Fruit fly (Drosophila melanogaster) whole organism, wandering third instar larva: ENCODE results near the gene Rbsn-5.

Experiments used
- Abd-B ChIP-seq: fragments of >200 bp; optimal IDR thresholded peaks from 2 replicates; lab custom pipeline; 2017; ENCODE audit warnings: missing biosample characterization, missing genetic modification characterization
- CG32264 ChIP-seq: fragments of 200-800 bp; sonication (Bioruptor generic); optimal IDR thresholded peaks from 2 replicates; lab custom pipeline; 2016; ENCODE audit warnings: missing biosample characterization, missing genetic modification characterization
- CG9705 ChIP-seq: fragments of 200-800 bp; sonication (Bioruptor generic); optimal IDR thresholded peaks from 2 replicates; lab custom pipeline; 2018; ENCODE audit warnings: missing biosample characterization, mild to moderate bottlenecking, missing genetic modification characterization
- CrebA ChIP-seq: fragments of 200-800 bp; sonication (Bioruptor generic); optimal IDR thresholded peaks from 2 replicates; lab custom pipeline; 2016; ENCODE audit warnings: missing biosample characterization, mild to moderate bottlenecking, missing genetic modification characterization, borderline replicate concordance
- Dfd ChIP-seq: fragments of >200 bp; optimal IDR thresholded peaks from 2 replicates; lab custom pipeline; 2017; ENCODE audit warnings: missing biosample characterization, missing genetic modification characterization
- Dif ChIP-seq: fragments of 200-275, 200-300 bp; sonication (Bioruptor generic); optimal IDR thresholded peaks from 2 replicates; lab custom pipeline; 2018; ENCODE audit warnings: missing biosample characterization, missing genetic modification characterization; ENCODE audit not compliant: partially characterized antibody
- GATAd ChIP-seq: sonication (Bioruptor generic); optimal IDR thresholded peaks from 2 replicates; lab custom pipeline; 2016; ENCODE audit warnings: missing biosample characterization, missing genetic modification characterization
- HLH106 ChIP-seq: fragments of 200-800 bp; optimal IDR thresholded peaks from 3 replicates; lab custom pipeline; 2019; ENCODE audit warnings: missing biosample characterization, mild to moderate bottlenecking, missing genetic modification characterization, moderate library complexity
- Hnf4 ChIP-seq: fragments of 200-800 bp; sonication (Bioruptor generic); optimal IDR thresholded peaks from 2 replicates; lab custom pipeline; 2016; ENCODE audit warnings: missing biosample characterization, mild to moderate bottlenecking, missing genetic modification characterization
- Hr78 ChIP-seq: fragments of >200 bp; optimal IDR thresholded peaks from 2 replicates; lab custom pipeline; 2017; ENCODE audit warnings: missing biosample characterization, missing genetic modification characterization
- Hr83 ChIP-seq: fragments of 200-300 bp; sonication (Bioruptor generic); optimal IDR thresholded peaks from 2 replicates; lab custom pipeline; 2016; ENCODE audit warnings: missing biosample characterization, mild to moderate bottlenecking, missing genetic modification characterization, moderate library complexity; ENCODE audit not compliant: poor library complexity, severe bottlenecking
- Jra ChIP-seq: sonication (Bioruptor generic); optimal IDR thresholded peaks from 2 replicates; lab custom pipeline; 2016; ENCODE audit warnings: missing biosample characterization, missing genetic modification characterization
- Mio ChIP-seq: sonication (Bioruptor generic); optimal IDR thresholded peaks from 2 replicates; lab custom pipeline; 2016; ENCODE audit warnings: missing biosample characterization, missing genetic modification characterization
- Myc ChIP-seq: fragments of >200 bp; optimal IDR thresholded peaks from 2 replicates; lab custom pipeline; 2017
- N ChIP-seq: fragments of >200 bp; optimal IDR thresholded peaks from 2 replicates; lab custom pipeline; 2018; ENCODE audit warnings: missing biosample characterization, missing external identifiers, missing genetic modification characterization
- OdsH ChIP-seq: fragments of 200-800 bp; sonication (Bioruptor generic); optimal IDR thresholded peaks from 2 replicates; lab custom pipeline; 2016; ENCODE audit warnings: missing biosample characterization, mild to moderate bottlenecking, missing genetic modification characterization
- Rel ChIP-seq, 2 experiments: fragments of 200-800 bp; sonication (Bioruptor generic) in 1 of 2; optimal IDR thresholded peaks; 2 replicates in 1 of 2; 3 replicates in 1 of 2; lab custom pipeline; 2016 to 2019; ENCODE audit warnings: mild to moderate bottlenecking in 2 of 2, missing biosample characterization in 2 of 2, missing genetic modification characterization in 2 of 2, moderate library complexity in 1 of 2
- Sp1 ChIP-seq: fragments of 200-800 bp; sonication (Bioruptor generic); optimal IDR thresholded peaks from 3 replicates; lab custom pipeline; 2019; ENCODE audit warnings: missing biosample characterization, mild to moderate bottlenecking, missing genetic modification characterization, moderate library complexity
- Vsx2 ChIP-seq: fragments of 200-300, 225-300 bp; sonication (Bioruptor generic); optimal IDR thresholded peaks from 2 replicates; lab custom pipeline; 2018; ENCODE audit warnings: missing biosample characterization, missing genetic modification characterization; ENCODE audit not compliant: partially characterized antibody
- br ChIP-seq: fragments of 200-800 bp; sonication (Bioruptor generic); optimal IDR thresholded peaks from 2 replicates; lab custom pipeline; 2016; ENCODE audit warnings: missing biosample characterization, missing genetic modification characterization
- brk ChIP-seq: fragments of 200-800 bp; sonication (Bioruptor generic); optimal IDR thresholded peaks from 2 replicates; lab custom pipeline; 2016; ENCODE audit warnings: missing biosample characterization, mild to moderate bottlenecking, missing genetic modification characterization
- dl ChIP-seq, 2 experiments: fragments of 175-275, 200-275 bp in 1 of 2; fragments of 200-275 bp in 1 of 2; sonication (Bioruptor generic); optimal IDR thresholded peaks; lab custom pipeline; 2018; ENCODE audit warnings: mild to moderate bottlenecking in 2 of 2, missing biosample characterization in 2 of 2, missing genetic modification characterization in 2 of 2, moderate library complexity in 2 of 2; ENCODE audit not compliant: partially characterized antibody in 2 of 2, insufficient read depth in 1 of 2
- dmrt93B ChIP-seq: fragments of 200-800 bp; sonication (Bioruptor generic); optimal IDR thresholded peaks from 2 replicates; lab custom pipeline; 2018; ENCODE audit warnings: missing biosample characterization, mild to moderate bottlenecking, missing genetic modification characterization
- dsf ChIP-seq: sonication (Bioruptor generic); optimal IDR thresholded peaks from 2 replicates; lab custom pipeline; 2016; ENCODE audit warnings: missing biosample characterization, missing genetic modification characterization, borderline replicate concordance
- ey ChIP-seq: fragments of 200-800 bp; sonication (Bioruptor generic); optimal IDR thresholded peaks from 2 replicates; lab custom pipeline; 2016; ENCODE audit warnings: missing biosample characterization, missing genetic modification characterization
- foxo ChIP-seq, 2 experiments: fragments of 200-800 bp; sonication (Bioruptor generic); optimal IDR thresholded peaks; 2 replicates in 1 of 2; 3 replicates in 1 of 2; lab custom pipeline; 2016 to 2017; ENCODE audit warnings: missing biosample characterization in 2 of 2, missing genetic modification characterization in 2 of 2
- fru ChIP-seq: fragments of 200-800 bp; sonication (Bioruptor generic); optimal IDR thresholded peaks from 3 replicates; lab custom pipeline; 2016; ENCODE audit warnings: missing biosample characterization, mild to moderate bottlenecking, missing genetic modification characterization
- h ChIP-seq: fragments of 200-800 bp; sonication (Bioruptor generic); optimal IDR thresholded peaks from 3 replicates; lab custom pipeline; 2016; ENCODE audit warnings: missing biosample characterization, mild to moderate bottlenecking, missing genetic modification characterization
- jim ChIP-seq: fragments of 175-275, 200-325 bp; sonication (Bioruptor generic); optimal IDR thresholded peaks from 2 replicates; lab custom pipeline; 2016; ENCODE audit warnings: missing biosample characterization, mild to moderate bottlenecking, missing genetic modification characterization
- lola ChIP-seq: fragments of >200 bp; optimal IDR thresholded peaks from 2 replicates; lab custom pipeline; 2017; ENCODE audit warnings: missing biosample characterization, missing genetic modification characterization
- pan ChIP-seq: fragments of >200 bp; optimal IDR thresholded peaks from 2 replicates; lab custom pipeline; 2017
- psq ChIP-seq: fragments of 200-800 bp; sonication (Bioruptor generic); optimal IDR thresholded peaks from 3 replicates; lab custom pipeline; 2017; ENCODE audit warnings: missing biosample characterization, mild to moderate bottlenecking, missing genetic modification characterization, moderate library complexity
- rgr ChIP-seq: fragments of 200-800 bp; sonication (Bioruptor generic); optimal IDR thresholded peaks from 3 replicates; lab custom pipeline; 2016; ENCODE audit warnings: missing biosample characterization, mild to moderate bottlenecking, missing genetic modification characterization
- sage ChIP-seq: fragments of 200-800 bp; sonication (Bioruptor generic); optimal IDR thresholded peaks from 2 replicates; lab custom pipeline; 2016; ENCODE audit warnings: missing biosample characterization, mild to moderate bottlenecking, missing genetic modification characterization
- sv ChIP-seq: fragments of 200-800 bp; sonication (Bioruptor generic); optimal IDR thresholded peaks from 3 replicates; lab custom pipeline; 2016; ENCODE audit warnings: missing biosample characterization, missing genetic modification characterization
- tai ChIP-seq: sonication (Bioruptor generic); optimal IDR thresholded peaks from 2 replicates; lab custom pipeline; 2016; ENCODE audit warnings: missing biosample characterization, missing genetic modification characterization
- usp ChIP-seq: fragments of >200 bp; optimal IDR thresholded peaks from 2 replicates; lab custom pipeline; 2017; ENCODE audit warnings: missing biosample characterization, missing genetic modification characterization
- woc ChIP-seq: sonication (Bioruptor generic); optimal IDR thresholded peaks from 2 replicates; lab custom pipeline; 2016; ENCODE audit warnings: missing biosample characterization, mild to moderate bottlenecking, missing genetic modification characterization

Rbsn-5 gene

DNA sequence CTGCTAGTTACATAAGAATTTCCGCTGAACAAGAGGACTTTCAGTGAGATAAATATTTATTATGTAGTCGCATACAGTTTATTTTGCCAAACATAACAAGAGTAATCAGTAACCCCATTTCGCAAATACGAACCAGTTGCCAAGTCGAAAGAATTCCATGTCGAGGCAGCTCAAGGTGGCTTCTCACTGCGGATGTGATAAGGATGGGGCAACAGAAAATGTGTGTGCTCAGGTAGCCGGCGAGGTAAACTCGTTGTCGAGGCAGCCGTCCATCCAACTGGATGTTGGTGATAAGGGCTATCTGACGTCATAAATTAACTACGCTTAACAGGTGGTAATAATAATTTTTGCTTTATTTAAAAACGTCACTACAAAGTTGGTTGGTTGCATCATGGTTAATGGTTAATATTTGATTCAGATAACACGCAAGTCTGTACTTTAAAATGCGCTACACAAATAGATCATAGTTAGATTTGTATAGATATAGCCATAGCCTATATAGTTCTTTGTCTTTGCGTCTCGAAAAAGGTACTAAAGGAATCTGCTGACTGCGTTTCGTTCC lies 42.9 kb upstream of the Rbsn-5 start:
- no peak for TF ChIP-seq dl (GFP tag; optimal IDR thresholded peaks at IDR 0.05; lab: Kevin White, UChicago; ENCODE audit: insufficient read depth in 1 of 2, partially characterized antibody in 2 of 2)
- TF ChIP-seq HLH106 (tag; lab: Kevin White, UChicago), result no peak
- no peak for TF ChIP-seq Rel (GFP tag; optimal IDR thresholded peaks at IDR 0.05; lab: Kevin White, UChicago)
- TF ChIP-seq Rel (tag; optimal IDR thresholded peaks at IDR 0.05; lab: Kevin White, UChicago), result no peak
- TF ChIP-seq OdsH, result no peak
- TF ChIP-seq Mio, result no peak

DNA sequence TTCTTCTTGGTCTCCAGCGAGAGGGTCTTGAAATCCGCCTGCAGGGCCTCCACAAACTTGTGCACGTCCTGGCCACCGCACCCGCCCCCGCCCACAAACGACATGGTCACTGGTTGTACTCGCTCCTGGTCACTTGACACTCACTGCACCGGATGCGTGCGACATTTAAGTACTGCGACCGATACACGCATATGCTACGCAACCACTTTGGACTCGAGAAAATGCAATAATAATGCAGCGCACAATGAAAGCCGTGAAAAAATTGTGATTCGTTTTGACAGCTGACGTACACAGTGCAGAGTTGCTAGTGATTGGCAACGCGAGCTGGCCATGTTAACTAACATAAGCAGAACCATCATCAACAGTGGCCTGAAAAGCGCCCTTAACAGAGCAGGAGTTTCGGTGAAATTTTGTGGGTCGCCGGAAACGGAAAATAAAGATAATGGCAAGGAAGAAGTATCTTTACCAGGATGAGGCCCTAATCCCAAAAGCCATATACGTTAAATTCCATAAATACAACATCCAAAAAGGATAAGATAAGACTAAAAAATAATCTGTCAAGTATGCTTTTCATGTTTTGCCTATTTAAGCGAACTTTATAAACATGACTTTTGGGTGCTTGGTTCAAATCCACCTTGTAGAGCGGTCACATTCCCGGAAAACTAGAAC lies 35.8 kb upstream of the Rbsn-5 start, which contains the start of the genes mon2 and CG8673:
Gene mon2 (minus strand): TSS at position 300 of the 669 bp plus-strand sequence.
Gene CG8673 (plus strand): TSS at position 619 of the 669 bp plus-strand sequence.
- TF ChIP-seq psq (no peak), dmrt93B (GFP tag; lab: Kevin White, UChicago) (no peak), rgr (no peak), Dfd (GFP tag; lab: Kevin White, UChicago) (no peak), pan (lab: Kevin White, UChicago) (no peak), usp (no peak), Mio (no peak), h (GFP tag; lab: Kevin White, UChicago) (no peak), dsf (no peak), Sp1 (no peak), N (GFP tag; lab: Kevin White, UChicago) (no peak), Abd-B (GFP tag; lab: Kevin White, UChicago) (no peak)

- TF ChIP-seq Jra (peak; percentile 49), Hnf4 (GFP tag; lab: Kevin White, UChicago) (peak; percentile 75), Sp1 (peak; percentile 2), Vsx2 (peak; percentile 38), CG32264 (GFP tag; lab: Kevin White, UChicago) (no peak), dmrt93B (GFP tag; lab: Kevin White, UChicago) (no peak), CrebA (no peak), ey (peak; percentile 7), jim (no peak), Rel (GFP tag; optimal IDR thresholded peaks at IDR 0.05; lab: Kevin White, UChicago) (no peak), Rel (tag; optimal IDR thresholded peaks at IDR 0.05; lab: Kevin White, UChicago) (peak; percentile 95), woc (GFP tag; lab: Kevin White, UChicago) (no peak), foxo (GFP tag; optimal IDR thresholded peaks at IDR 0.05; lab: Kevin White, UChicago) (no peak), br (GFP tag; lab: Kevin White, UChicago) (no peak), N (GFP tag; lab: Kevin White, UChicago) (no peak), OdsH (no peak), sv (GFP tag; lab: Kevin White, UChicago) (no peak), CG9705 (GFP tag; lab: Kevin White, UChicago) (no peak), Myc (lab: Kevin White, UChicago) (no peak), psq (no peak), HLH106 (tag; lab: Kevin White, UChicago) (no peak), brk (GFP tag; lab: Kevin White, UChicago) (no peak), Mio (no peak), Dif (GFP tag; lab: Kevin White, UChicago) (no peak), usp (no peak), Hr78 (GFP tag; lab: Kevin White, UChicago) (no peak), Hr83 (GFP tag; lab: Kevin White, UChicago) (peak; percentile 9), rgr (no peak), dl (GFP tag; optimal IDR thresholded peaks at IDR 0.05; lab: Kevin White, UChicago; ENCODE audit: insufficient read depth in 1 of 2, partially characterized antibody in 2 of 2) (no peak), GATAd (GFP tag; lab: Kevin White, UChicago) (no peak), pan (lab: Kevin White, UChicago) (no peak), Dfd (GFP tag; lab: Kevin White, UChicago) (no peak), Abd-B (GFP tag; lab: Kevin White, UChicago) (no peak), fru (no peak), dsf (no peak), sage (GFP tag; lab: Kevin White, UChicago) (no peak), h (GFP tag; lab: Kevin White, UChicago) (no peak), tai (GFP tag; lab: Kevin White, UChicago) (no peak), lola (GFP tag; lab: Kevin White, UChicago) (no peak)
Measured at dm6 chr2L:8126849-8127602, 32.6 kb upstream of the Rbsn-5 start, which contains the start of the genes CG12375 and CG8668. TSS of gene CG12375 (minus strand) at chr2L:8126890. TSS of gene CG8668 (plus strand) at chr2L:8127001.
